Worm (Caenorhabditis elegans): ENCODE data around the gene F01D4.8.

F01D4.8 gene

ce11 chrIV:10467347-10467746 lies 14.4 kb upstream of the F01D4.8 start:
- no peak for TF ChIP-seq him-1 (tag; optimal IDR thresholded peaks at IDR 0.05)
- no peak for TF ChIP-seq dao-5 (tag; optimal IDR thresholded peaks at IDR 0.05)
- no peak for TF ChIP-seq W03F9.2 (tag; optimal IDR thresholded peaks at IDR 0.05)

ce11 chrIV:10466398-10466797 lies 13.5 kb upstream of the F01D4.8 start:
- TF ChIP-seq dao-5 (tag; optimal IDR thresholded peaks at IDR 0.05): no peak
- TF ChIP-seq W03F9.2 (tag; optimal IDR thresholded peaks at IDR 0.05): no peak
- TF ChIP-seq him-1 (tag; optimal IDR thresholded peaks at IDR 0.05): no peak

- TF ChIP-seq dao-5 (tag; optimal IDR thresholded peaks at IDR 0.05) (no peak), W03F9.2 (tag; optimal IDR thresholded peaks at IDR 0.05) (no peak), him-1 (tag; optimal IDR thresholded peaks at IDR 0.05) (no peak)
Measured at ce11 chrIV:10465764-10466163, 12.9 kb upstream of the F01D4.8 start.

ce11 chrIV:10463987-10464638 lies 11.2 kb upstream of the F01D4.8 start, which contains the start of gene ugt-43:
Gene ugt-43, plus strand, starts transcription at chrIV:10464588.
- TF ChIP-seq dao-5 (tag; optimal IDR thresholded peaks at IDR 0.05) (no peak), him-1 (tag; optimal IDR thresholded peaks at IDR 0.05) (no peak), W03F9.2 (tag; optimal IDR thresholded peaks at IDR 0.05) (no peak)

ce11 chrIV:10463127-10463526 lies 10.2 kb upstream of the F01D4.8 start:
- TF ChIP-seq him-1 (tag; optimal IDR thresholded peaks at IDR 0.05) (no peak), W03F9.2 (tag; optimal IDR thresholded peaks at IDR 0.05) (no peak), dao-5 (tag; optimal IDR thresholded peaks at IDR 0.05) (no peak)

ce11 chrIV:10462608-10463007 lies 9.7 kb upstream of the F01D4.8 start:
- TF ChIP-seq dao-5 (tag; optimal IDR thresholded peaks at IDR 0.05) (no peak), him-1 (tag; optimal IDR thresholded peaks at IDR 0.05) (no peak), W03F9.2 (tag; optimal IDR thresholded peaks at IDR 0.05) (no peak)

ce11 chrIV:10461767-10462166 lies 8.9 kb upstream of the F01D4.8 start, which contains the start of gene mec-3:
Gene mec-3, minus strand, starts transcription at chrIV:10461867.
- TF ChIP-seq dao-5 (tag; optimal IDR thresholded peaks at IDR 0.05) (no peak), him-1 (tag; optimal IDR thresholded peaks at IDR 0.05) (no peak), W03F9.2 (tag; optimal IDR thresholded peaks at IDR 0.05) (no peak)

- TF ChIP-seq W03F9.2 (tag; optimal IDR thresholded peaks at IDR 0.05): no peak
- no peak for TF ChIP-seq him-1 (tag; optimal IDR thresholded peaks at IDR 0.05)
- no peak for TF ChIP-seq dao-5 (tag; optimal IDR thresholded peaks at IDR 0.05)
Measured at ce11 chrIV:10457137-10457536, 4.2 kb upstream of the F01D4.8 start, which contains the start of gene srb-17. Gene srb-17, minus strand, starts transcription at chrIV:10457237.

ce11 chrIV:10449799-10450198 lies 3.1 kb downstream of the F01D4.8 start, which contains the start of gene F13B12.4:
Gene F13B12.4, minus strand, starts transcription at chrIV:10449899.
- TF ChIP-seq him-1 (tag; optimal IDR thresholded peaks at IDR 0.05) (no peak), W03F9.2 (tag; optimal IDR thresholded peaks at IDR 0.05) (no peak), dao-5 (tag; optimal IDR thresholded peaks at IDR 0.05) (no peak)

- TF ChIP-seq W03F9.2 (tag; optimal IDR thresholded peaks at IDR 0.05): no peak
- TF ChIP-seq him-1 (tag; optimal IDR thresholded peaks at IDR 0.05): no peak
- TF ChIP-seq dao-5 (tag; optimal IDR thresholded peaks at IDR 0.05): no peak
Measured at ce11 chrIV:10443510-10443909, 9.4 kb downstream of the F01D4.8 start, which contains the start of gene F13B12.7. Gene F13B12.7, plus strand, starts transcription at chrIV:10443810.

ce11 chrIV:10442904-10443303 lies 10.0 kb downstream of the F01D4.8 start:
- TF ChIP-seq him-1 (tag; optimal IDR thresholded peaks at IDR 0.05) (no peak), W03F9.2 (tag; optimal IDR thresholded peaks at IDR 0.05) (no peak)

ce11 chrIV:10438901-10439300 lies 14.0 kb downstream of the F01D4.8 start, which contains the start of gene F13B12.3:
Gene F13B12.3, plus strand, starts transcription at chrIV:10439123.
- TF ChIP-seq W03F9.2 (tag; optimal IDR thresholded peaks at IDR 0.05) (no peak), dao-5 (tag; optimal IDR thresholded peaks at IDR 0.05) (no peak), him-1 (tag; optimal IDR thresholded peaks at IDR 0.05) (no peak)

- TF ChIP-seq dao-5 (tag; optimal IDR thresholded peaks at IDR 0.05): no peak
Measured at ce11 chrIV:10437114-10437513, 15.8 kb downstream of the F01D4.8 start.

- TF ChIP-seq W03F9.2 (tag; optimal IDR thresholded peaks at IDR 0.05) (no peak), him-1 (tag; optimal IDR thresholded peaks at IDR 0.05) (no peak), dao-5 (tag; optimal IDR thresholded peaks at IDR 0.05) (no peak)
Measured at ce11 chrIV:10436401-10436800, 16.5 kb downstream of the F01D4.8 start, which contains the start of gene ins-1. Gene ins-1, plus strand, starts transcription at chrIV:10436701.

- TF ChIP-seq W03F9.2 (tag; optimal IDR thresholded peaks at IDR 0.05) (no peak), dao-5 (tag; optimal IDR thresholded peaks at IDR 0.05) (no peak), him-1 (tag; optimal IDR thresholded peaks at IDR 0.05) (no peak)
Measured at ce11 chrIV:10430507-10430906, 22.4 kb downstream of the F01D4.8 start.
